Fruit fly (Drosophila melanogaster) whole organism, larva: Measurements from ENCODE around the gene Rpt2.

ENCODE experiments used
- noc ChIP-seq: fragments of 200-800 bp; sonication (Bioruptor generic); optimal IDR thresholded peaks from 3 replicates; lab custom pipeline; 2019; ENCODE audit warnings: missing biosample characterization, mild to moderate bottlenecking, missing genetic modification characterization, moderate library complexity

The Rpt2 gene

DNA sequence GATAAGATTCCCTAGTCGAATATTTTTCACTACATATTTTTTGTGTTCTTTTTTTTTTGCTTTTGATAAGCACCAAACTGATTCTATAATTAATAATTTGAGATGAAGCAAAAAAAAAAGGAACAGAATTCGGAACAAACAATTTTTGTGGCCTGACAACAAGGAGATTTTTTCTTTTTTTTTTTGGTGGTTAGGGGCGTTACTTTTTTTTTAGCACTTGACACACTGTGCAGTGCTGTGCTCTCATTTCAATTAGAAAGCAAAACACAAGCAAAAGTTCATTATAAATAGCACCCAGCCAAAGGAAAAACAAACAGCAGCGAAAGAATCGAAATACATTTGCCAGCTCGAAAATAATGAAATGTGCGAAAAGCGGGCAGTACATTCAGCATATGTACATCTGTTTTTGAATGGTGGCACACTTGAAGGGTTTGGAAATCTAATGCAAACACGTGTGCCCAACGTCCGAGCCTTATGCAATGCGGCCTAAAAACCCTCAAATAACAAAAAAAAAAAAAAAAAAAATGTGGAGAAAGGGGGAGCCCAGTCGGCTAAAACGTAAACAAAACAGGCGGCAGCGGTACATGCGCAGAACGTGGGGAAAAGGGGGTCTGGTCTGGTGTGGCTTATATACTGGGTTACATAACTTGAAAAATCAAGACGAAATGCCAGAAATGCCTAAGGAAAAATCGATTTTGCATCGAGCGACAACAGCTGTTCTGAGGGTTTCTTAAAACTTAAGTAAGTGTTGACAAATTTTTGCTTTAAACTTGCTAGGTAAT lies 10.5 kb upstream of the Rpt2 start:
- TF ChIP-seq noc (tag; lab: Kevin White, UChicago), result peak; percentile 37

DNA sequence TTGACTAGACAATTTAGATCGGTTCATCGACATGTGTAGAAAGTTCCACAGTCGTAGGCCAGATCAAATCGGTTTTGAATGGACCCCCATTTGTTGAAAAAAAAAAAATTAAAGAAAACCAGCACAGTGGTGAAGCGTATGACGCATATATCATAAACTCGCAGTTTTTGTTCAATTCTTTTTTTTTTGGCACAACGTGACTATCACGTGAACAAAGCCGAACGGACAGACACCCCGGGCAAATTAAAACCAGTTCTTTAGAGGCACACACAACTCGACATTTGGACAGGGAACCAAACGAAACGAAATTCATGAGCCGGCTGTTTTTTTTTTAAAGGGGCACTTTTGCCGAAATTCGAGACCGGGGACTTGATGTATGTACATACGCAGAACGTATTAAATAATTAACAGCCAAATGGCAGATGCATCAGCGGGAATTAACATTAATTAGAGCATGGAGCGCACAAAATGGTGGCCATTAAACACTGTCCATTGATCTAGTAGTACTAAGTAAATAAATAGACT lies 9.5 kb upstream of the Rpt2 start:
- no peak for TF ChIP-seq noc (tag; lab: Kevin White, UChicago)

DNA sequence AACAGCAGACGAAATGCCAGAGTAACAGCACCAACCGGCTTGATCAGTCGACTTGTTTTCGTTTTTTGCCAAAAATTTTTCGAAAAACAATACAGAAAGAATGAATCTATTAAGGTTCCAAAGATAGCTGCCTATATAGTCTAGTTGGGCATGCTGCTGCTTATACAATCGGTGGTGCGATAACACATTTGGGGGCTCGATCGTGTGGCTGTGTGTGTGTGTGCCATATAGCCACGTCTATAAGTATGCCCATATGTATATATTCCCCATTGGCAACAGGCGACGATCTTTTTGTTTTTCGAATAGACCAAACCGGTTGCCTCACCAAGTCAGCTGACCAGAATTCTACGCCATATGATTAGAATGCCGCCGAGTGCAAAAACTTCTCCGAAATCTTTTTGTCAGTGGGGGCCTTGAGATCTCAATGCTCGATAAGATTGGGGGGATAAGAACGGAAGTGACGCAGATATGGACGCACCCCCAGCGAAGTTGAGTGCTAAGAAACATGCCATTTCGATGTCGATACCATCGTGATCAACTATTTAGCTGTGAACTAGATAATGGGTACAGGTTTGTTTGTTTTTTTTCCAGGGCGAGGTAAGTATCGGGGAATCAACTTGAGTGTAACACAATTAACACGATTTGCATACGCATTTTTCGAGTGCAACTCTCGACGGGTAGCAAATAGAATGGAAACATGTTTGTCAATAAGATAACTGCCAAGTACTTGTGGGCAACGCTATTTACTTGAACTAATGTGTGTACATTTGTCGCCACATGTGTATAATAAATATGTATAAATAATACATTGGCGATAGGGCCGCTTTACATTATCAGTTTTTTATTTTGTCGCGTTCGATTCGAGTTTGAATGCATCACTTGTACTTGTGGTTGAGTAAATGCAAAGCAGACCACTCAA lies 8.8 kb upstream of the Rpt2 start:
- no peak for TF ChIP-seq noc (tag; lab: Kevin White, UChicago)

DNA sequence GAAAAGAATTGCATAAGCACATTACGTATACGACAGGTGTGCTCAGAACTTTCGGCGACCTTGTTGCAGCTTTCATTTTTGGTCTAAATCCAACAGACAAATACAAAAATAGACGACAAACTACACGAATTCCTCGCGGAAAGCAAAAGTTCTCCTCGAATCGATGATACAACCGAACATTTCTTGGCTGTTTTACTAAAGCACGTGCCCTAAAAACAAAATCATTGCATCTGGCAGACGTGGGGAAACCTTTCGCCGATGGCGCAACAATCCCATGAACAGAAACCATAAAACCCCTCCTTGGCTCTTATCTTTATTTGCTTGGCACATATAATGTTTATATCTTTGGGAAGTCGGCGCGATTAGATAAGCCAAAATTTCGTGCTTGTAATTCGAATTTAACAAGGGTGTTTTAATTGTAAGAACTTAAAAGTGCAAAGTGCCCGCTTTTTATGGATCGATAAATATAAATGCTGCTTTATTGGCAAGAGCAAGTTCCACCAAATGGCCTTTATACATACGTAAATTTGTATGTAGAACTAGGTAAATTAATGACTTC lies 7.3 kb upstream of the Rpt2 start:
- no peak for TF ChIP-seq noc (tag; lab: Kevin White, UChicago)

DNA sequence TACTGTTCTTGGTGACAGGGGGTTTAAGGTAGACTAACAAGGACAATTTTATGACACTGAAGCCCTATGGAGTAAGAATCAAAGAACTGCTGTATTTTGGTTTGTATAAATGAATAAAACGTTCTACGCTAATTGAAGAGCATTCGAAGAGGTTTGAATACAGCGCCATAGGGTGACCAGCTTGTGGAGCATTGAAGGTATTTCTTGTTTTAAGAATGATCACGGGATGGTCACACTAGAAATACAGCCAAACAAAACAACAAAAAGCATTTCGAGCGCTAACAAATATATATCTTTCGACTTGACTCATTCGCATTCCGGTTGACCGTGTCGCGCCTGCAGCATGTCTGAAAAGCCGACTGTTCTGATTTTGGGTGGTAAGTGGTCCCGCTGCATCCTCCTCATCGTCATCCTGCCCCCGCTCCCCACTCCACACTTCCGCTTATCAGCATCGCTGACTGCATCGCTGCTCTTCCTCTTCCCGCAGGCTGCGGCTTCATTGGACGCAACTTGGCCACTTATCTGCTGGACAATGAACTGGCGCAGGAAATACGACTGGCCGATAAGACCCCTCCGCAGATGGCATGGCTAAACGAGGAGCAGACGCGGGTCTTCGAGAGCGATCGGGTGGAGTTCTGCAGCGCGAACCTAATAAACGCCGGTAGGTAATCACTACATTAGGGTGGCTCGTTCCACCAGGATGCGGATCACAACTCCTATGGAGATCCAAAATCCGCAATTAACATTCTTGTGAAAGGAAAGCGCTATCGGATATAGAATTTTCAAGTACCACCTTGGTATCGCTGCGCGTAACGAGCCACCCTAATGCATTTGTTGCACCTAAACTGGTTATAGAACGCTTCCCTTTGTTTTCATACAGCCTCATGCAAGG lies 2.6 kb upstream of the Rpt2 start, which contains the start of gene CG5854:
Gene CG5854 (plus strand): TSS at position 229 of the 892 bp plus-strand sequence.
- peak; percentile 47 for TF ChIP-seq noc (tag; lab: Kevin White, UChicago)

DNA sequence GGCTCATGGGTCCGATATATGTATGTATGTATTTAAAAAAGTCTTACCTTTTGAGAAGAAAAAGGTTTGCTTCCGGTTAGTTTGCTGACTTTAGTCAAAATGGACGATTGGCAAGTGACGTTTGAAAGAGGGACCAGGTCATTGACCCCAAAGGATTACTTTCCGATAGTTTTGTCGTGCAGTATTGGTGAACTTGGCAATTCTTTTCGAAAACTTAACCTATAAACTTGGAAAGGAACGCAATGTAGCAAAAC lies 2.0 kb upstream of the Rpt2 start, which contains the start of gene RpS19b:
Gene RpS19b (minus strand): TSS at position 101 of the 254 bp plus-strand sequence.
- no peak for TF ChIP-seq noc (tag; lab: Kevin White, UChicago)

DNA sequence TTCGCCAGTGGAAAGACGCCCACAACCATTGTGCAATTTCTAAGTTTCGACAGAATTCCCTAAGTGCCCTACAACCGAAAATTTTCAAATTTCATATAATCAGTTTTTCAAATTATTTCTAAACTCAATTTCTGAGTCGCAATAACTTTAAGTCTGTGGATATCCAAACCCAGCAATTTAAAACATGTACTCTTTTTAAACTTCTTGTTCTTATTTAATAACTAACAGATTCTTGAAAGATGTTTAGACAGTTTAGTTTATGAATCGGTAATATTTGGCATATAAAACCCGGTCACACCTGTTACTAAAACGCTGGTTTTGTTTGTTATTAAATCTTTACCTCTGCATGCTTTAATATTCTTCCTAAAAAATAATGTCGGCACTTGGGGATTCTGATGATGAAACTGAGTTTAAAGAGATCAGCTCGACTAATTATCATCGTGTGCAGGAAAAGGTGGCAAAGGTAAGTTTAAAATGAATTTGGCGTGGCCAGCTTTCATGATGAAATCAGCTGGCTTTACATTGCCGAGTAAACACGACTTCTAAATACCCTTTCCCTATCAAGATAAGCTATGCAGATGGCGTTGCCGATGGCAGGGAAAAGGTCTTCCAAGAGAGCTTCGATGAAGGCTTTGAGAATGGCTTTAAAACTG lies 2.3 kb downstream of the Rpt2 start, which contains the start of the genes CG43998, CG43999 and CG31142:
Gene CG43998 (minus strand): TSS at position 51 of the 653 bp plus-strand sequence.
Gene CG43999 (minus strand): TSS at position 51 of the 653 bp plus-strand sequence.
Gene CG31142 (plus strand): TSS at position 294 of the 653 bp plus-strand sequence.
- no peak for TF ChIP-seq noc (tag; lab: Kevin White, UChicago)

DNA sequence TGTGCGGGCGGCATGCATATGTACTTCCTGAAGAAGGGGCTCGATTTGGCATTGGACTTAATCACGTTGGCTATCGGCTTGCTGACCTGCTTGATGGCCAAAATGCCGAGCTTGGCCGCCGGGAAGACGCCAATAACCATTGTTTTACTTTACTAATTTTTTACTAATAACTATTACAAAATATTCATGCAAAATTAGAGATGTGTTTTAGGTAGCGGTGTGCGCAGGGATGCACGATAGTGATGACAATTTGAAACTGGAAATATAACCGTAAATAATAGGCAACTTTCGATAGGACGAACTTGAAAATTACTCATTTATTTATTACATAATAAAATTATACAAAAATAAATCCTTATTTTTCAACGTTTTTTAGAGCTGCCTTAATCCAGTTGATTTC lies 3.9 kb downstream of the Rpt2 start, which contains the start of gene CG13601:
Gene CG13601 (minus strand): TSS at position 206 of the 400 bp plus-strand sequence.
- no peak for TF ChIP-seq noc (tag; lab: Kevin White, UChicago)

DNA sequence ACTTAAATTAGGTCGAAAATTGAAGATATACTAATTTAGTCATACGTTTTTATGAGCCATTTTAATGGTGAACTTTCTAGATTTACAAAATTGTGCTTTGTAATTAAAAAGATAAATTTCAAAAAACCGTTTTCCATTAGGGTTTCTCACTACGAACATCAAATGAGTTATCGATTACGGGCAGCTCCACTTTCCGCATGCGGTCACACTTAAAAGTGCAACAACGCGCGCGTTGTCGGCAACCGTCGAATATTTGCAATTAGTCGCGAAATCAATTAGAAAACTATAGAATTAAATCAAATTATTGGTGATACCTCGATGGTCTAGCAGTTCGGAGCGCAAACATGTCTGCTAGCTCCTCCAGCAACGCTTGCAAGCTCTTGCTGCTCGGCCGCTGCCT lies 7.2 kb downstream of the Rpt2 start, which contains the start of gene Ndc1:
Gene Ndc1 (plus strand): TSS at position 200 of the 400 bp plus-strand sequence.
- TF ChIP-seq noc (tag; lab: Kevin White, UChicago), result no peak

DNA sequence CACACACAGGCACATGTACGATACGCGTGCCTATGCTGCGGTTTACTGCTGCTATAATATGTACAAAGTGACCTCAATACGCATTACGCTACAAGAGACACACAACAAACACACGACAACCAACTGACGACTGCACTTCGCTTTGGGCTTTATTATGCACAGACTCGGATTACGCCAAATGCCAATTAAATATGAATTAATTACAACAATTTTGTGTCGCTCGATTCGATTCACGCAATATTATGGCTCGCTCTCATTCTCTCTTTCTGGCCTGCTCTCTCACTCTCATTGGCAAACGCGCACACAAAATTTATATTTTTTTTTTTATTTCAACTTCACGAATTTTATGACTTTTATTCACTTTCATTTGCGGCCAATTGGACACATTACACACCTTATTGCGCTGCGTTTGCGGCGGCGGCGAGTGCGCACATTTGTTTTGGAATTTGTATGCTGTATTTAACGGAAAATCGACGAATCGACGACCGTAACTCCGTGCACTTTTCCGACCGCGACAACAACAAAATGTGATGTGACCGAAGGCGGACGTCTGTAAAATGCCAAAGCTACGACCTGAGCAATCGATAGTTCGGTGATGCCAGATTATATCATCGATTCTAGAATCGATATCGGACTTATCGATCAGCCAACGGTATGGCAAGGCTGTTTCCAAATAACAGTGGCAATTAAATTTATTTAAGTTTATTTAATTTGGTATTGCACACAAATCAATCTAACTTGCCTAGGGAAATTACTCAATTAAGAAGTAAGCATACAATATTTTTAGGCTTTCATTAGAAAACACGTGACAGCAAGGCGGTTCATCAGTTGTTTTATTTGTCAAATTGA lies 8.6 kb downstream of the Rpt2 start, which contains the start of the genes sba and CG31141:
Gene sba (minus strand): TSS at position 472 of the 849 bp plus-strand sequence.
Gene CG31141 (plus strand): TSS at position 799 of the 849 bp plus-strand sequence.
- TF ChIP-seq noc (tag; lab: Kevin White, UChicago), result no peak

DNA sequence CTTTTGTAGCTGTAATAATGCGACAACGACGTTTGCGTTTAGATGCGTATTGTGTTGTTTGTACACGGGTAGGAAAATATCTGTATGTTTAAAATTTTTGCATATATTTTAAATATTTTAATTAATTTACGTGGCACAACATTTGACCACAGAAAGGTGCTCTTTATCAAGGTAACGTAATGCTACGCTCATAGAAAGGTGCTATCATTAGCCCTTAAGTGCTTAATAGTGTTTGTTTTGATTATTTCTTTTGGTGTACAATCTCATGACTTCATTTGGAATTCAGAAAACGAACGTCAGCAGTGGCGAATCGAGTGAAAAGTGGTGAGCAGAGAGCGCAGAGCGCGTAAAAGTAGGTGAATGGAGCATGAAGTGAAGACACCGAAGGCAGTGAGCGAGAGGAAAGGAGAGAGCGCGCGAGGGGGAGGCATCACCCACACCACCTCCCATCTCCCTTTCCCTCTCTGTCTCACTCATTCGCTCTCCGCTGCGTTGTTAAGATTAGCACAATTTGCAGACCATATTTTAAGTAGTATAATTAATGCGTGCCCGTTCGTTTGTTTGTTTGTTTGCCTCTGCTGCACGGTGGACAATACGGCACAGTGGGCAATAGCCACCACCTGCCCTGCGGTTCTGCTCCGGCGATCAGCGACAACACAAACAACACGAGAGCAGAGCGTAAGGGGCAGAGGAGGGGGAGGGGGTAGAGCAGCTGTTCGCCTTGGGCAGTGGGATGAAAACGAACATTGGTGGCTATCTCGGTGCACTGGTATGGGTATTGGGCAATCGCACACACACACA lies 9.5 kb downstream of the Rpt2 start:
- TF ChIP-seq noc (tag; lab: Kevin White, UChicago), result peak; percentile 81
